Worm (Caenorhabditis elegans) whole organism, late embryonic: ENCODE results near the gene lsy-2.

Source experiments
- C08G9.2 ChIP-seq: sonication (generic microtip); optimal IDR thresholded peaks from 2 replicates; lab custom pipeline; 2016; ENCODE audit warnings: mild to moderate bottlenecking, missing genetic modification characterization, moderate library complexity, missing compliant biosample characterization
- C38D4.7 ChIP-seq: fragments of 200-800 bp; sonication (Bioruptor generic); optimal IDR thresholded peaks from 2 replicates; lab custom pipeline; 2018; ENCODE audit warnings: mild to moderate bottlenecking, missing genetic modification characterization, moderate library complexity, missing compliant biosample characterization
- K09A11.1 ChIP-seq: sonication (generic microtip); optimal IDR thresholded peaks from 2 replicates; lab custom pipeline; 2017; ENCODE audit warnings: antibody characterized with exemption, mild to moderate bottlenecking, missing genetic modification characterization, missing compliant biosample characterization; ENCODE audit not compliant: insufficient read depth
- ahr-1 ChIP-seq: sonication (generic microtip); optimal IDR thresholded peaks from 2 replicates; lab custom pipeline; 2016; ENCODE audit warnings: missing genetic modification characterization, missing compliant biosample characterization
- ceh-14 ChIP-seq: sonication (generic microtip); optimal IDR thresholded peaks from 2 replicates; lab custom pipeline; 2016; ENCODE audit warnings: missing genotype, missing genetic modification characterization, missing compliant biosample characterization
- ceh-18 ChIP-seq: sonication (generic microtip); optimal IDR thresholded peaks from 2 replicates; lab custom pipeline; 2016; ENCODE audit warnings: missing genetic modification characterization, missing compliant biosample characterization
- ceh-2 ChIP-seq: sonication (generic microtip); optimal IDR thresholded peaks from 2 replicates; lab custom pipeline; 2016; ENCODE audit warnings: missing genotype, missing genetic modification characterization, missing compliant biosample characterization
- ceh-31 ChIP-seq: sonication (generic microtip); optimal IDR thresholded peaks from 2 replicates; lab custom pipeline; 2016; ENCODE audit warnings: missing genetic modification characterization, missing compliant biosample characterization
- ceh-34 ChIP-seq: sonication (generic microtip); optimal IDR thresholded peaks from 2 replicates; lab custom pipeline; 2016; ENCODE audit warnings: mild to moderate bottlenecking, missing genetic modification characterization, missing compliant biosample characterization
- ceh-9 ChIP-seq: sonication (generic microtip); optimal IDR thresholded peaks from 2 replicates; lab custom pipeline; 2016; ENCODE audit warnings: mild to moderate bottlenecking, missing genetic modification characterization, inconsistent platforms, missing compliant biosample characterization
- dmd-4 ChIP-seq: sonication (generic microtip); optimal IDR thresholded peaks from 2 replicates; lab custom pipeline; 2016; ENCODE audit warnings: borderline replicate concordance, missing genetic modification characterization, missing compliant biosample characterization
- dve-1 ChIP-seq: sonication (generic microtip); optimal IDR thresholded peaks from 2 replicates; lab custom pipeline; 2017; ENCODE audit warnings: antibody characterized with exemption, mild to moderate bottlenecking, missing genetic modification characterization, missing compliant biosample characterization
- elt-2 ChIP-seq: sonication (generic microtip); optimal IDR thresholded peaks from 2 replicates; lab custom pipeline; 2016; ENCODE audit warnings: missing genetic modification reagents, missing genetic modification characterization, missing compliant biosample characterization
- eyg-1 ChIP-seq: sonication (generic microtip); optimal IDR thresholded peaks from 2 replicates; lab custom pipeline; 2016; ENCODE audit warnings: missing genotype, missing genetic modification characterization, missing compliant biosample characterization
- fkh-6 ChIP-seq: sonication (generic microtip); optimal IDR thresholded peaks from 2 replicates; lab custom pipeline; 2016; ENCODE audit warnings: missing genetic modification characterization, missing compliant biosample characterization
- hlh-13 ChIP-seq: fragments of 200-800 bp; sonication (Bioruptor generic); optimal IDR thresholded peaks from 2 replicates; lab custom pipeline; 2018; ENCODE audit warnings: mild to moderate bottlenecking, missing genetic modification characterization, missing compliant biosample characterization
- hlh-15 ChIP-seq: sonication (generic microtip); optimal IDR thresholded peaks from 2 replicates; lab custom pipeline; 2016; ENCODE audit warnings: missing genetic modification characterization, missing compliant biosample characterization
- hlh-30 ChIP-seq: sonication (generic microtip); optimal IDR thresholded peaks from 2 replicates; lab custom pipeline; 2017; ENCODE audit warnings: antibody characterized with exemption, missing genetic modification characterization, missing compliant biosample characterization; ENCODE audit not compliant: insufficient read depth
- hlh-6 ChIP-seq: sonication (generic microtip); optimal IDR thresholded peaks from 2 replicates; lab custom pipeline; 2016; ENCODE audit warnings: missing genotype, missing genetic modification characterization, missing compliant biosample characterization
- hlh-8 ChIP-seq: sonication (generic microtip); optimal IDR thresholded peaks from 2 replicates; lab custom pipeline; 2016; ENCODE audit warnings: missing genotype, missing genetic modification characterization, missing compliant biosample characterization
- lim-6 ChIP-seq: sonication (generic microtip); optimal IDR thresholded peaks from 2 replicates; lab custom pipeline; 2016; ENCODE audit warnings: missing genetic modification characterization, missing compliant biosample characterization
- madf-2 ChIP-seq: sonication (generic microtip); optimal IDR thresholded peaks from 2 replicates; lab custom pipeline; 2017; ENCODE audit warnings: missing genetic modification characterization, missing compliant biosample characterization
- nfya-1 ChIP-seq: sonication (generic microtip); optimal IDR thresholded peaks from 2 replicates; lab custom pipeline; 2017; ENCODE audit warnings: missing genetic modification characterization, mild to moderate bottlenecking, missing compliant biosample characterization, antibody characterized with exemption, moderate library complexity
- nhr-11 ChIP-seq: fragments of 150-350 bp; optimal IDR thresholded peaks from 2 replicates; lab custom pipeline; 2014; ENCODE audit warnings: missing biosample characterization, missing genetic modification characterization
- nhr-232 ChIP-seq: sonication (generic microtip); optimal IDR thresholded peaks from 2 replicates; lab custom pipeline; 2016; ENCODE audit warnings: missing genetic modification characterization, missing compliant biosample characterization
- npax-4 ChIP-seq: sonication (generic microtip); optimal IDR thresholded peaks from 2 replicates; lab custom pipeline; 2016; ENCODE audit warnings: missing genetic modification characterization, missing compliant biosample characterization
- pag-3 ChIP-seq: sonication (generic microtip); optimal IDR thresholded peaks from 2 replicates; lab custom pipeline; 2016; ENCODE audit warnings: missing compliant biosample characterization, missing genetic modification characterization, borderline replicate concordance
- pax-1 ChIP-seq: fragments of 150-350 bp; optimal IDR thresholded peaks from 2 replicates; lab custom pipeline; 2014; ENCODE audit warnings: missing biosample characterization, missing genetic modification characterization
- pha-2 ChIP-seq: sonication (generic microtip); optimal IDR thresholded peaks from 2 replicates; lab custom pipeline; 2017; ENCODE audit warnings: mild to moderate bottlenecking, missing genetic modification characterization, missing compliant biosample characterization
- pha-4 ChIP-seq: fragments of 150-350 bp; optimal IDR thresholded peaks from 2 replicates; lab custom pipeline; 2018; ENCODE audit warnings: missing biosample characterization, missing genetic modification reagents, missing genetic modification characterization
- pros-1 ChIP-seq: fragments of 150-350 bp; optimal IDR thresholded peaks from 2 replicates; lab custom pipeline; 2014; ENCODE audit warnings: missing biosample characterization, missing genetic modification reagents, missing genetic modification characterization
- sdc-2 ChIP-seq: sonication (generic microtip); optimal IDR thresholded peaks from 2 replicates; lab custom pipeline; 2016; ENCODE audit warnings: missing genotype, missing genetic modification characterization, missing compliant biosample characterization
- sox-2 ChIP-seq: fragments of 200-800 bp; sonication (Bioruptor generic); IDR thresholded peaks from 2 replicates; pipeline ENCODE4 v1.3.6; 2022; ENCODE audit warnings: missing genetic modification reagents, missing genetic modification characterization, missing compliant biosample characterization
- syd-9 ChIP-seq: sonication (generic microtip); optimal IDR thresholded peaks from 2 replicates; lab custom pipeline; 2016; ENCODE audit warnings: mild to moderate bottlenecking, missing genetic modification characterization, moderate library complexity, missing compliant biosample characterization
- tbx-2 ChIP-seq: sonication (generic microtip); optimal IDR thresholded peaks from 2 replicates; lab custom pipeline; 2016; ENCODE audit warnings: missing genetic modification characterization, missing compliant biosample characterization
- tbx-7 ChIP-seq: sonication (generic microtip); optimal IDR thresholded peaks from 2 replicates; lab custom pipeline; 2016; ENCODE audit warnings: missing genotype, missing genetic modification characterization, missing compliant biosample characterization
- ttx-3 ChIP-seq: sonication (generic microtip); optimal IDR thresholded peaks from 2 replicates; lab custom pipeline; 2016; ENCODE audit warnings: missing genetic modification reagents, missing genetic modification characterization, missing compliant biosample characterization
- unc-42 ChIP-seq: sonication (generic microtip); optimal IDR thresholded peaks from 2 replicates; lab custom pipeline; 2016; ENCODE audit warnings: missing genotype, missing genetic modification characterization, missing compliant biosample characterization
- unc-55 ChIP-seq: sonication (generic microtip); optimal IDR thresholded peaks from 2 replicates; lab custom pipeline; 2017; ENCODE audit warnings: missing biosample characterization, missing genetic modification reagents, missing genetic modification characterization
- unc-86 ChIP-seq: sonication (generic microtip); optimal IDR thresholded peaks from 2 replicates; lab custom pipeline; 2016; ENCODE audit warnings: missing genetic modification characterization, missing compliant biosample characterization
- ztf-16 ChIP-seq: sonication (generic microtip); optimal IDR thresholded peaks from 2 replicates; lab custom pipeline; 2017; ENCODE audit warnings: missing genetic modification characterization, missing compliant biosample characterization

lsy-2 gene

ce11 chrX:2070418-2070996 lies 19.0 kb upstream of the lsy-2 start, which contains the start of gene acl-4:
Gene acl-4 (minus strand): TSS chrX:2070444.
- TF ChIP-seq dmd-4 (tag; lab: Kevin White, UChicago) (no peak), hlh-15 (tag; lab: Kevin White, UChicago) (no peak), pag-3 (tag; lab: Kevin White, UChicago) (no peak), tbx-7 (tag; lab: Kevin White, UChicago) (no peak), lim-6 (tag; lab: Kevin White, UChicago) (no peak), hlh-30 (tag; lab: Kevin White, UChicago) (no peak), pax-1 (tag; lab: Kevin White, UChicago) (no peak), nhr-11 (no peak), syd-9 (tag; lab: Kevin White, UChicago) (no peak), madf-2 (tag; lab: Kevin White, UChicago) (no peak), sox-2 (GFP tag; lab: Robert Waterston, UW) (no peak), ahr-1 (tag; lab: Kevin White, UChicago) (no peak), ceh-9 (tag; lab: Kevin White, UChicago) (no peak), fkh-6 (tag; lab: Kevin White, UChicago) (no peak), eyg-1 (tag; lab: Kevin White, UChicago) (no peak)

- TF ChIP-seq pros-1 (tag; lab: Kevin White, UChicago) (no peak), npax-4 (tag; lab: Kevin White, UChicago) (no peak), ceh-14 (tag; lab: Kevin White, UChicago) (no peak), hlh-13 (no peak), ceh-31 (tag; lab: Kevin White, UChicago) (peak; percentile 55), tbx-2 (tag; lab: Kevin White, UChicago) (peak; percentile 56), C38D4.7 (no peak), unc-86 (tag; lab: Kevin White, UChicago) (no peak), ttx-3 (tag; lab: Kevin White, UChicago) (no peak), sox-2 (GFP tag; lab: Robert Waterston, UW) (0 out of 2 replicates have a peak, but pooled peaks have one; percentile 5), hlh-30 (tag; lab: Kevin White, UChicago) (peak; percentile 96), nhr-232 (tag; lab: Kevin White, UChicago) (no peak), dmd-4 (tag; lab: Kevin White, UChicago) (no peak), hlh-6 (tag; lab: Kevin White, UChicago) (no peak), K09A11.1 (tag; lab: Kevin White, UChicago) (no peak), lim-6 (tag; lab: Kevin White, UChicago) (no peak), sdc-2 (tag; lab: Kevin White, UChicago) (peak; percentile 71), pha-4 (tag; lab: Kevin White, UChicago) (no peak), elt-2 (peak; percentile 81), fkh-6 (tag; lab: Kevin White, UChicago) (no peak), dve-1 (tag; lab: Kevin White, UChicago) (no peak), unc-55 (GFP tag; lab: Kevin White, UChicago) (peak; percentile 23), ceh-34 (tag; lab: Kevin White, UChicago) (peak; percentile 31), pha-2 (tag; lab: Kevin White, UChicago) (no peak), unc-42 (tag; lab: Kevin White, UChicago) (peak; percentile 42), ztf-16 (tag; lab: Kevin White, UChicago) (no peak), hlh-8 (tag; lab: Kevin White, UChicago) (peak; percentile 6), madf-2 (tag; lab: Kevin White, UChicago) (no peak), C08G9.2 (tag; lab: Kevin White, UChicago) (no peak), ceh-18 (tag; lab: Kevin White, UChicago) (peak; percentile 43), nfya-1 (tag; lab: Kevin White, UChicago) (peak; percentile 26), hlh-15 (tag; lab: Kevin White, UChicago) (no peak), ceh-2 (tag; lab: Kevin White, UChicago) (no peak)
- TF ChIP-seq, all 69 proteins: peak for 12
These were observed 18.0 kb upstream of the lsy-2 start for ce11 chrX:2071392-2072001.
